Fruit fly (Drosophila melanogaster) ovary, adult (tissue): ENCODE measurements around the gene ND-B14.5A.

Source experiments
- CG17801 ChIP-seq: fragments of 200-800 bp; optimal IDR thresholded peaks from 2 replicates; lab custom pipeline; 2019; ENCODE audit warnings: missing biosample characterization, mild to moderate bottlenecking, missing genetic modification characterization, moderate library complexity; ENCODE audit not compliant: partially characterized antibody

Gene ND-B14.5A

DNA sequence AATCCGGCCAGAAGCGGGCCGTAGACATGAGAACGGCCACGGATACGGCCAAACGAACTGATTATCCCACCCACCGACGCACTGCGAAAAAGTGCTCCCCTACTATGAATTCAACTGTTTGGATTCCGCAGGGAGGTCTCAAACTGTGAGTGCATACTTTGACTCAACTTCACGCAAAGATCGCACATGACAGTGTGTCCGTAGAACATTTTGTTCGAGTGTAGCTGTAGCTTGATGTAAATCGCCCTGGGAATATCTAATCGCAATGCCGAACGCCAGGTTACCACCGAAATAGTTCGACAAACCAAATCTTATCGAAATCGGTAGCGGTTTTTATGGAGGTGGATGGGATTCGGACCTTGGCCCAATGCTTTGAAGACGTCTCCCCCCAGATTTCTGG lies 11.3 kb upstream of the ND-B14.5A start:
- TF ChIP-seq CG17801 (GFP tag; lab: Kevin White, UChicago): no peak

DNA sequence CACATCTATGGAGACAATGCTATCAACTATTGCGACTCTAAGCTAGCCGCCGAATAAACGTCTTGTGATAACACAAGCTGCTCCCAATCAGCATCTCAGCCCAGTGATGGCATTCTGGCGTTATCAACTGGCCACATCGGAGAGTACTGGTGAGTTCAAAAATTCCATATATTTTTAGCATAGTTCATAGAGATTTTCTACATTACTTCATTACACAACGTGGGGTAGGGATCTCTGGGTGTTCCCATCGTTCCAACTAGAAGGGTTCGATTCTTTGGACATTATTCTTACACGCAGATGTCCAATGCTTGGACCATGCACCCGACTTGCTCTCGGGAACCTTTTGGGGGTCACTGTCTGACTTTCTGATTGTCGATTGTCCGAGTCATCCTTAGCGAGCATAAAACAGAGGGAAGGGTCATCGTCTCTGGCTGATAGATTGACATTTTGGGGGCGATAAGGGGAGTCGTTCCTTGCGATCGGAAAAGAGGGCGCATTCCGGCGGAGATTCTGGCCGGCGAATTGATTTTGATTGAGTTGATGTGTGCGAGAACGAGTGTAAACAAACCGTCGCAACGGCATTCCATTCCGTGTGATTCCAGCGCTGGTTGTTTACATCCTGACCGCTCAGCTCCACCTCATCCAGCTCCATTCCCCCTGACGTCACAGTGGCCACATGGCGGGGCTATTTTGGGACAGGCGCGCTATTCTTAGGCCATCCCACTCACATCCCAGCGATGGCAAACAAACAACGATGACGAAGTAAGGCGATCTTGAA lies 10.0 kb upstream of the ND-B14.5A start, which contains the start of the genes Cyp4d1 and CG3630:
Gene Cyp4d1, minus strand, starts transcription at position 51 of the 778 bp plus-strand sequence.
Gene CG3630, plus strand, starts transcription at position 67 of the 778 bp plus-strand sequence.
- no peak for TF ChIP-seq CG17801 (GFP tag; lab: Kevin White, UChicago)

- TF ChIP-seq CG17801 (GFP tag; lab: Kevin White, UChicago): no peak
Measured at dm6 chrX:2163358-2163757, 9.0 kb upstream of the ND-B14.5A start.

dm6 chrX:2165394-2165793 lies 6.9 kb upstream of the ND-B14.5A start:
- TF ChIP-seq CG17801 (GFP tag; lab: Kevin White, UChicago): no peak

- TF ChIP-seq CG17801 (GFP tag; lab: Kevin White, UChicago): no peak
Measured at dm6 chrX:2166129-2166528, 6.2 kb upstream of the ND-B14.5A start.

DNA sequence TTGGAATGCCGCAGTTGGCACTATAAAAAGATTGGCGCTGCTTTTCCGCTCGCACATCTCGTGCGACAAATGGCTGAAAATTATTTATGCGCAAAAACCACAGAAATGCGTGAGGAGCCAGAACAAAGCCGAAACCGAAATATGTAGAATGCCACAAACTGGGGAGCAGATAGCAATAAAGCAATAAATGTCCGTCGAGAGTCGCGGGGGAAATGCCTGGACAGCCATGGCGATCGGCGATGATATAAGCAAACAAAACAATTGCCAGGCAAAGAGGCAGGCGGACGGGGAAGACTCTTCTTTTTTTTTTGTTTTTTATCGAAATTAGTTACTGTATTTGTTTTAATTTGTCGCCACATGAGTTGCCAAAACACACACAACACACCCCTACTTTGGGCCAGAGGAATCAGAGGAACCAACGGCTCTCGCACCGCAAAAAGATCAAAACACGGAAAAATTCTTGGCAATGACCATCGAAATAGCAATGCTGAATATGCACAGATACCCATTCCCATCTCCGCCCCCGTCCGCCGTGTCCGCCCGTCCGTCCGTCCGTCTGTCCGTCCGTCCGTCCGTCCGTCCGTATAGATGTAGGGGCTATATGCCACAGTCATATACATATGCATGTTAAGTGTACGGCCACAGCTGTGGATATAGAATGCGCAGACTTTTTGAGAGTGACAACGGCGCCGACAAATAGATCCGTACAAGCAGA lies 3.7 kb upstream of the ND-B14.5A start:
- no peak for TF ChIP-seq CG17801 (GFP tag; lab: Kevin White, UChicago)

dm6 chrX:2170424-2170823 lies 1.9 kb upstream of the ND-B14.5A start:
- TF ChIP-seq CG17801 (GFP tag; lab: Kevin White, UChicago): no peak

DNA sequence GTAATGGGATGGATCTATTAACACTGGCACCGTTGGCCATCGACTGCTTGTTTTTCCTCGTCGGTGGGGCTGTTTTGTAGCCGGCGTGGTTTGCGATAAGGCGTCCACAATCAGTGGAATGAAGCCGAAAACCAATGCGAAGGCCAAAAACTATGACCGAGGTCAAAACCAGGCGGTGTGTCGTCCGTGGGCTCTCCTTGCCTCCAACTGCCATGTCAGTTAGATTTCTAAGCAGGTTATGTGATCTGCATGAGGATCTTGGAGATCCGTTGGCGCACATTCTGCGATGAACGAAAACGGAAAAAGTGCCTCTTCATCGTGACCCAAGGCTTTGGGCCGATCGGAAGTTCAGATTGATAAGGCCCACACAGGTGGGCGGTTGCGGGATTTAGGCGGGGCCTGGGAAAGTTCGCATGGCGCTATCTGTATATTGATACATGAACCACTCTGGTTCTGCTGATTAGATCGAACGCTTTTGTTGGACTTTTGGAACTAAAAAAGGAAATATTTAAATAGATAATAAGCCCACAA lies 3.0 kb downstream of the ND-B14.5A start, which contains the start of gene Cyp4d14:
Gene Cyp4d14, minus strand, starts transcription at position 51 of the 531 bp plus-strand sequence.
- no peak for TF ChIP-seq CG17801 (GFP tag; lab: Kevin White, UChicago)

- no peak for TF ChIP-seq CG17801 (GFP tag; lab: Kevin White, UChicago)
Measured at dm6 chrX:2175956-2176469, 3.7 kb downstream of the ND-B14.5A start, which contains the start of gene Cyp4d2. Cyp4d2 (plus strand) TSS chrX:2176006.

DNA sequence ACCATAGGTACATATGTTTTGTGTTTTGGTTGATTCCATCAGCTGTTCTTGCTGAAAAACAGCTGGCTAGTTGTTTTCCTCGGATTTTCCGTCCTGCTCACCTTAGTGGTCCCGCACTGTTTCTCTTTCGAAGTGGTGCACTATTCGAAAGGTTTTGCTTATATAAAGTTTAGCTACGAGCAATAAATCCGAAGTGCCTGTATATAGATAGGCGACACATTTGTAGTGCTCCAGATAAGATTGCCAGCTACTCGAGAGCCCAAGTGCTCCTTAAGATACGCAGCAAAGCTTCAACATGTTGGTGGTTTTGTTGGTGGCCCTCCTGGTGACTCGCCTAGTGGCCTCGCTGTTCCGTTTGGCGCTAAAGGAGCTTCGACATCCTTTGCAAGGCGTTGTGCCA lies 6.5 kb downstream of the ND-B14.5A start, which contains the start of gene Cyp4ae1:
Gene Cyp4ae1, plus strand, starts transcription at position 206 of the 400 bp plus-strand sequence.
- peak; percentile 31 for TF ChIP-seq CG17801 (GFP tag; lab: Kevin White, UChicago)

dm6 chrX:2180750-2181261 lies 8.5 kb downstream of the ND-B14.5A start, which contains the start of gene pn:
pn (plus strand) TSS chrX:2181211.
- TF ChIP-seq CG17801 (GFP tag; lab: Kevin White, UChicago): no peak

DNA sequence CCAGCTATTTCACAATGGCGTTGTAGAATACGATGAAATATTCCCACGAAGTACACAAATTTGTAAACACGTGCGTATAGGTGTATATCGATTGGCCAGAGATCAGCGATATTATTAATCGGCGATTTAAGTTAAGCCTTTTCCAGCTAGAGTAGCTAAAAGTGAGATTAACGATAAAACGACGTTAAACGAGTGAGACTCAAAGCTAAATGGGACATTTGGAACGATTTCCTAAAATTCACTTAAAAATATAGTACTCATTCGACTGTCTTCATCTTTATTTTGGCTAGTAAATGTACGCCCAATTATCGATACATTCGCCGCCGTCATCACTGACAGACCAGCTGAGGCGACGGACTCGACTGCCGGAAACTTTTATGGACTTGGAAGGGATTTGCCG lies 12.2 kb downstream of the ND-B14.5A start, which contains the start of the genes Nmd3 and CG17776:
Gene Nmd3, minus strand, starts transcription at position 106 of the 400 bp plus-strand sequence.
Gene CG17776, plus strand, starts transcription at position 163 of the 400 bp plus-strand sequence.
- peak; percentile 52 for TF ChIP-seq CG17801 (GFP tag; lab: Kevin White, UChicago)

DNA sequence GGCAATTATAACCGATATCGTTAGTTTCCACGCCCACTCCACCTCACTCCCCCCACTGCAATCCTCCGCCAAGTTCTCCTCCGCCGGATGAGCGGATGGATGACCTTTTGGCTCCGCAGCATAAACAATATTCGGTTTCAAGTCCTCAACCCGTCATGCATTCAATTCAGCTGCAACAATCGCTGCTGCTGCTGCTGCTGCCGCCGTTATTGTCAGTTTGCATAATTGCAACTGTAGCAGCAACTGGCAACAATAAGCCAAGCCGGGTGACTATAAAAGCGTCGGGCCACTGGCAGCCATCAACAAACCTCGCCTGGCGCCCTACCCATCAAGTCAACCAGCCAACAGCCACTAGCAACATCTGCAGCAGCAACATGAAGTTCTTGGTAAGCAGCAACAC lies 14.2 kb downstream of the ND-B14.5A start, which contains the start of gene CG17777:
Gene CG17777, plus strand, starts transcription at position 301 of the 400 bp plus-strand sequence.
- no peak for TF ChIP-seq CG17801 (GFP tag; lab: Kevin White, UChicago)

dm6 chrX:2187520-2187919 lies 15.2 kb downstream of the ND-B14.5A start, which contains the start of gene CG3457:
CG3457 (plus strand) TSS chrX:2187820.
- TF ChIP-seq CG17801 (GFP tag; lab: Kevin White, UChicago): no peak
